Worm (Caenorhabditis elegans) whole organism, L1 larva: ENCODE data around the gene F11D5.1.

ENCODE experiments used
- C04F5.9 ChIP-seq: sonication (generic microtip); optimal IDR thresholded peaks from 2 replicates; lab custom pipeline; 2016; ENCODE audit warnings: missing genetic modification characterization, missing compliant biosample characterization
- F16B12.6 ChIP-seq: fragments of 150-350 bp; optimal IDR thresholded peaks from 2 replicates; lab custom pipeline; 2014; ENCODE audit warnings: missing biosample characterization, missing genetic modification characterization
- ama-1 ChIP-seq: fragments of 150-350 bp; optimal IDR thresholded peaks from 2 replicates; lab custom pipeline; 2014
- ceh-63 ChIP-seq: fragments of 200-800 bp; sonication (Bioruptor generic); optimal IDR thresholded peaks from 2 replicates; lab custom pipeline; 2018; ENCODE audit warnings: mild to moderate bottlenecking, missing genetic modification characterization, missing compliant biosample characterization
- ceh-88 ChIP-seq: fragments of 200-800 bp; sonication (Bioruptor generic); IDR thresholded peaks from 2 replicates; pipeline ENCODE4 v1.3.6; 2022; ENCODE audit warnings: missing genetic modification characterization, missing compliant biosample characterization
- ceh-90 ChIP-seq: sonication (generic microtip); optimal IDR thresholded peaks from 2 replicates; lab custom pipeline; 2016; ENCODE audit warnings: missing genetic modification characterization, missing compliant biosample characterization
- ces-1 ChIP-seq: fragments of 150-350 bp; optimal IDR thresholded peaks from 2 replicates; lab custom pipeline; 2014; ENCODE audit warnings: missing biosample characterization, missing genetic modification reagents, missing genetic modification characterization
- dpl-1 ChIP-seq, 3 experiments: fragments of 150-350 bp in 2 of 3; sonication (generic microtip) in 1 of 3; optimal IDR thresholded peaks; 2 replicates each; lab custom pipeline; 2014 to 2017; ENCODE audit warnings: missing biosample characterization in 3 of 3, missing genetic modification characterization in 3 of 3, missing genetic modification reagents in 3 of 3
- dsc-1 ChIP-seq: sonication (generic microtip); optimal IDR thresholded peaks from 2 replicates; lab custom pipeline; 2016; ENCODE audit warnings: mild to moderate bottlenecking, missing genetic modification characterization, missing compliant biosample characterization
- efl-1 ChIP-seq, 4 experiments: fragments of 150-350 bp; optimal IDR thresholded peaks in 3 of 4; peaks in 1 of 4; 1 replicate in 1 of 4; 2 replicates in 3 of 4; lab custom pipeline; 2014; ENCODE audit warnings: missing biosample characterization in 2 of 4, missing genetic modification characterization in 2 of 4, missing genetic modification reagents in 2 of 4
- efl-3 ChIP-seq: fragments of 200-800 bp; sonication (Bioruptor generic); optimal IDR thresholded peaks from 2 replicates; lab custom pipeline; 2018; ENCODE audit warnings: mild to moderate bottlenecking, missing genetic modification characterization, missing compliant biosample characterization
- egl-27 ChIP-seq, 2 experiments: fragments of 150-350 bp in 1 of 2; sonication (generic microtip); optimal IDR thresholded peaks; 3 replicates each; lab custom pipeline; 2017 to 2018; ENCODE audit warnings: missing biosample characterization in 2 of 2, missing genetic modification characterization in 2 of 2, missing genetic modification reagents in 2 of 2
- elt-3 ChIP-seq, 6 experiments: fragments of 150-350 bp in 1 of 6; sonication (generic microtip); optimal IDR thresholded peaks; 2 replicates each; lab custom pipeline; 2017 to 2018; ENCODE audit warnings: missing biosample characterization in 6 of 6, missing genetic modification characterization in 6 of 6, inconsistent platforms in 1 of 6
- ets-5 ChIP-seq: fragments of 200-800 bp; sonication (Bioruptor generic); IDR thresholded peaks from 2 replicates; pipeline ENCODE4 v1.3.6; 2022; ENCODE audit warnings: missing genetic modification characterization, missing compliant biosample characterization
- fkh-10 ChIP-seq: sonication (generic microtip); optimal IDR thresholded peaks from 2 replicates; lab custom pipeline; 2017; ENCODE audit warnings: missing biosample characterization, missing genetic modification reagents, missing genetic modification characterization
- fkh-4 ChIP-seq: sonication (generic microtip); optimal IDR thresholded peaks from 2 replicates; lab custom pipeline; 2016; ENCODE audit warnings: missing compliant biosample characterization, missing genetic modification characterization, borderline replicate concordance
- fkh-8 ChIP-seq: sonication (generic microtip); optimal IDR thresholded peaks from 2 replicates; lab custom pipeline; 2016; ENCODE audit warnings: mild to moderate bottlenecking, missing genetic modification characterization, missing compliant biosample characterization
- fos-1 ChIP-seq: fragments of 150-350 bp; optimal IDR thresholded peaks from 2 replicates; lab custom pipeline; 2014; ENCODE audit warnings: missing biosample characterization, missing genetic modification characterization
- grh-1 ChIP-seq: fragments of 200-800 bp; sonication (Bioruptor generic); IDR thresholded peaks from 2 replicates; pipeline ENCODE4 v1.3.6; 2022; ENCODE audit warnings: missing genetic modification reagents, missing genetic modification characterization, missing compliant biosample characterization
- hlh-4 ChIP-seq: sonication (generic microtip); optimal IDR thresholded peaks from 2 replicates; lab custom pipeline; 2016; ENCODE audit warnings: mild to moderate bottlenecking, missing genetic modification characterization, missing compliant biosample characterization
- jun-1 ChIP-seq: fragments of 150-350 bp; optimal IDR thresholded peaks from 2 replicates; lab custom pipeline; 2014; ENCODE audit warnings: missing biosample characterization, missing genetic modification reagents, missing genetic modification characterization
- lin-14 ChIP-seq: fragments of 200-800 bp; sonication (Bioruptor generic); optimal IDR thresholded peaks from 2 replicates; lab custom pipeline; 2018; ENCODE audit warnings: mild to moderate bottlenecking, missing genetic modification characterization, moderate library complexity, missing compliant biosample characterization
- lin-15B ChIP-seq: fragments of 150-350 bp; sonication (generic microtip); optimal IDR thresholded peaks from 3 replicates; lab custom pipeline; 2014; ENCODE audit warnings: missing biosample characterization, missing genetic modification characterization
- lin-35 ChIP-seq, 2 experiments: fragments of 150-350 bp; optimal IDR thresholded peaks; 2 replicates each; lab custom pipeline; 2014; ENCODE audit warnings: missing biosample characterization in 2 of 2, missing genetic modification characterization in 2 of 2, missing genetic modification reagents in 2 of 2
- mab-9 ChIP-seq: fragments of 200-800 bp; sonication (Bioruptor generic); IDR thresholded peaks from 2 replicates; pipeline ENCODE4 v1.3.6; 2022; ENCODE audit warnings: missing genetic modification reagents, missing genetic modification characterization, missing compliant biosample characterization
- mef-2 ChIP-seq: fragments of 150-350 bp; optimal IDR thresholded peaks from 2 replicates; lab custom pipeline; 2014; ENCODE audit warnings: missing biosample characterization, missing genetic modification characterization
- mep-1 ChIP-seq: fragments of 150-350 bp; optimal IDR thresholded peaks from 2 replicates; lab custom pipeline; 2014; ENCODE audit warnings: missing biosample characterization, missing genetic modification characterization
- nhr-20 ChIP-seq: sonication (generic microtip); optimal IDR thresholded peaks from 2 replicates; lab custom pipeline; 2016; ENCODE audit warnings: mild to moderate bottlenecking, missing genetic modification characterization, missing compliant biosample characterization
- nhr-47 ChIP-seq: sonication (generic microtip); optimal IDR thresholded peaks from 2 replicates; lab custom pipeline; 2016; ENCODE audit warnings: mild to moderate bottlenecking, missing genetic modification characterization, moderate library complexity, missing compliant biosample characterization
- nhr-76 ChIP-seq: sonication (generic microtip); optimal IDR thresholded peaks from 2 replicates; lab custom pipeline; 2017; ENCODE audit warnings: missing biosample characterization, missing genetic modification characterization
- nhr-84 ChIP-seq: sonication (generic microtip); optimal IDR thresholded peaks from 2 replicates; lab custom pipeline; 2017; ENCODE audit warnings: missing biosample characterization, missing genetic modification characterization
- nhr-90 ChIP-seq: sonication (generic microtip); optimal IDR thresholded peaks from 2 replicates; lab custom pipeline; 2016; ENCODE audit warnings: mild to moderate bottlenecking, missing genetic modification characterization, missing compliant biosample characterization; ENCODE audit not compliant: poor library complexity
- pag-3 ChIP-seq: sonication (generic microtip); optimal IDR thresholded peaks from 2 replicates; lab custom pipeline; 2017; ENCODE audit warnings: missing genetic modification characterization, mild to moderate bottlenecking, missing compliant biosample characterization, antibody characterized with exemption, borderline replicate concordance; ENCODE audit not compliant: insufficient read depth
- skn-1 ChIP-seq: fragments of 150-350 bp; optimal IDR thresholded peaks from 2 replicates; lab custom pipeline; 2014; ENCODE audit warnings: missing biosample characterization, missing genetic modification characterization
- snpc-4 ChIP-seq: fragments of 150-350 bp; optimal IDR thresholded peaks from 2 replicates; lab custom pipeline; 2014; ENCODE audit warnings: missing biosample characterization, missing genetic modification characterization
- sup-37 ChIP-seq: fragments of 200-800 bp; sonication (Bioruptor generic); optimal IDR thresholded peaks from 2 replicates; lab custom pipeline; 2018; ENCODE audit warnings: mild to moderate bottlenecking, missing genetic modification characterization, missing compliant biosample characterization
- tlp-1 ChIP-seq: fragments of 150-350 bp; optimal IDR thresholded peaks from 2 replicates; lab custom pipeline; 2014; ENCODE audit warnings: missing biosample characterization, missing genetic modification characterization
- unc-130 ChIP-seq: fragments of 150-350 bp; optimal IDR thresholded peaks from 2 replicates; lab custom pipeline; 2017; ENCODE audit warnings: missing biosample characterization, missing genetic modification characterization, inconsistent platforms
- unc-30 ChIP-seq: sonication (generic microtip); optimal IDR thresholded peaks from 2 replicates; lab custom pipeline; 2017; ENCODE audit warnings: missing biosample characterization, missing genetic modification characterization
- unc-62 ChIP-seq: fragments of 150-350 bp; optimal IDR thresholded peaks from 2 replicates; lab custom pipeline; 2014; ENCODE audit warnings: missing biosample characterization, missing genetic modification reagents, missing genetic modification characterization
- unc-98 ChIP-seq: fragments of 200-800 bp; sonication (Bioruptor generic); IDR thresholded peaks from 2 replicates; pipeline ENCODE4 v1.3.6; 2022; ENCODE audit warnings: missing genetic modification characterization, missing compliant biosample characterization
- vab-15 ChIP-seq: sonication (generic microtip); optimal IDR thresholded peaks from 2 replicates; lab custom pipeline; 2017; ENCODE audit warnings: missing genotype, mild to moderate bottlenecking, missing genetic modification characterization, missing compliant biosample characterization
- xbp-1 ChIP-seq: sonication (generic microtip); optimal IDR thresholded peaks from 2 replicates; lab custom pipeline; 2016; ENCODE audit warnings: missing genetic modification characterization, missing compliant biosample characterization
- zag-1 ChIP-seq: fragments of 150-350 bp; optimal IDR thresholded peaks from 2 replicates; lab custom pipeline; 2014; ENCODE audit warnings: missing biosample characterization, missing genetic modification characterization
- ztf-11 ChIP-seq, 2 experiments: sonication (generic microtip); optimal IDR thresholded peaks; 2 replicates each; lab custom pipeline; 2016 to 2017; ENCODE audit warnings: missing genetic modification characterization in 2 of 2, missing biosample characterization in 1 of 2, missing compliant biosample characterization in 1 of 2

F11D5.1 gene

DNA sequence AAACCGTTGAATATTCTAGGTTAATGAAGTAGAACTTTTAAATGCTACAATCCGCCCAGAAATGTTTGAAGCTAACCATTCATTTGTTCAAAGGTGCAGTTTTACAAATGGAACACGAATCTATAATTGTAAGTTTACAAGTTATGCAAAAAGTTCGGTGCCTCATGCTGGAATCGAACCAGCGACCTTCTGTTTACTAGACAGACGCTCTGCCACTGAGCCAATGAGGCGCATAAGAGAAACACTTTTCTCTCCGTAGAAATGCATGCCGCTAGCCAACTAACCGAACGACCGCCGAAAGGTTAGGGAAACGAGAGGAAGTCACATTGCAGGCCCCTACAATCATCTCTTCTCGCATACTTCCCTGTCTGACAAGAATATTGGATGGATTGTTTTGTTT is 38.3 kb downstream of the F11D5.1 start (continued):
- TF ChIP-seq dpl-1 (GFP tag; optimal IDR thresholded peaks at IDR 0.05; lab: Kevin White, UChicago), result peak in 2 of 3 experiments; percentile 10 to 21
- peak; percentile 76 for TF ChIP-seq nhr-20 (tag; lab: Kevin White, UChicago)
- peak; percentile 49 to 70 for TF ChIP-seq lin-35 (GFP tag; optimal IDR thresholded peaks at IDR 0.05; lab: Kevin White, UChicago)
- peak; percentile 11 for TF ChIP-seq unc-130 (tag; lab: Kevin White, UChicago)
- TF ChIP-seq unc-98, result 0 out of 2 replicates have a peak, but pooled peaks have one; percentile 23
- TF ChIP-seq ceh-88 (GFP tag; lab: Robert Waterston, UW), result peak; percentile 50; the same call in 1 of the 2 replicates
- TF ChIP-seq nhr-84, result no peak
- no peak for TF ChIP-seq ets-5 (GFP tag; lab: Robert Waterston, UW)
- TF ChIP-seq sup-37 (GFP tag; lab: Kevin White, UChicago), result no peak
- TF ChIP-seq jun-1 (tag; lab: Kevin White, UChicago), result peak; percentile 69
- no peak for TF ChIP-seq F16B12.6
- TF ChIP-seq ama-1 (lab: Kevin White, UChicago), result no peak
- no peak for TF ChIP-seq pag-3 (tag; lab: Kevin White, UChicago)
- no peak for TF ChIP-seq unc-62 (GFP tag; lab: Kevin White, UChicago)

DNA sequence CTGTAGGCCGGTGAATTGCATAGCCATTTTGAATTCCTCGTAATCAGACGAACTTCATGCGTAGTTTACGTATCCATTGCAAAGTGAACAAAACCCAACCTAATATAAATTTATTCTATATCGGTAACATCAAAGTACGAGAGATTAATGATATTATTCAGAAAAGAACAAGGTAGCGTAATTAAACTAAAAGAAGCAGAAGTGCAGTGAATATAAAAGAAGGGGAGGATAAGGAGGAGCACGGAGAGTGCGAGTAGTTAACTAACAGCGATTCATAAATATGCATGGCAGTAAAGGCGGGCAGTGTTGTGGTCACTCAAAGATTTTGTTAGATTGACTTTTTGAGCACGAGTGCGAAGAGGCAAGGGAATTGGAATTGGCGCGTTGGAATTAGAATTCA is 41.7 kb downstream of the F11D5.1 start, which contains the start of gene clc-3:
Gene clc-3 (minus strand): TSS at position 101 of the 400 bp plus-strand sequence.
- TF ChIP-seq lin-14 (GFP tag; lab: Kevin White, UChicago), result peak; percentile 2
- no peak for TF ChIP-seq unc-30 (tag; lab: Kevin White, UChicago)
- TF ChIP-seq, all 84 proteins: peak for 1

DNA sequence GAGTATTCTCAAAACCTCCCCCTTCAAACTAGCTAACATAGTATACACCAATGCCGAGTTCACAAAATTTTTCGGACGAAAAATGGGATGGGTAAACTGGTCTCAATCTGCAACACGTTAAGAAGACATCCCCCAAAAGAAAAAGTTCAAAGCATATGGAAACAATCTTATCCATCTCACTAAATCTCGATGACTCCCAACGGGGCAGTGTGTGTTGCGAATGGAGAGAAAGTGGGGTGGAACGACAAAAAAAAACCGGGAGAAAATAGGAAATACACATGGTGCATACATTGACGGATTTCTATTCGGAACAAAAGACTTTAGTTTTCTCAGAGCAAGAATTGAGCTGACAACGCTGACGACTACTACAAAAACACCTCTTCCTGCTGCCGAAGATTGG is 42.4 kb downstream of the F11D5.1 start:
- no peak for TF ChIP-seq unc-98
- no peak for TF ChIP-seq xbp-1 (tag; lab: Kevin White, UChicago)
- TF ChIP-seq fkh-4, result peak; percentile 50
- peak; percentile 88 for TF ChIP-seq dsc-1 (tag; lab: Kevin White, UChicago)
- TF ChIP-seq vab-15 (tag; lab: Kevin White, UChicago), result no peak
- no peak for TF ChIP-seq ceh-90 (tag; lab: Kevin White, UChicago)
- TF ChIP-seq nhr-47 (tag; lab: Kevin White, UChicago), result no peak
- TF ChIP-seq ceh-63 (GFP tag; lab: Kevin White, UChicago), result no peak
- no peak for TF ChIP-seq lin-35 (GFP tag; optimal IDR thresholded peaks at IDR 0.05; lab: Kevin White, UChicago)
- TF ChIP-seq mef-2 (tag; lab: Kevin White, UChicago), result no peak
- TF ChIP-seq ets-5 (GFP tag; lab: Robert Waterston, UW), result no peak
- TF ChIP-seq efl-1 (optimal IDR thresholded peaks at IDR 0.05; lab: Kevin White, UChicago), result no peak
- no peak for TF ChIP-seq efl-1 (GFP tag; optimal IDR thresholded peaks at IDR 0.05 in 1 of 2; lab: Kevin White, UChicago)
- TF ChIP-seq ces-1 (GFP tag; lab: Kevin White, UChicago), result no peak
- no peak for TF ChIP-seq nhr-76 (tag; lab: Kevin White, UChicago)
- TF ChIP-seq, all 84 proteins: peak for 2

DNA sequence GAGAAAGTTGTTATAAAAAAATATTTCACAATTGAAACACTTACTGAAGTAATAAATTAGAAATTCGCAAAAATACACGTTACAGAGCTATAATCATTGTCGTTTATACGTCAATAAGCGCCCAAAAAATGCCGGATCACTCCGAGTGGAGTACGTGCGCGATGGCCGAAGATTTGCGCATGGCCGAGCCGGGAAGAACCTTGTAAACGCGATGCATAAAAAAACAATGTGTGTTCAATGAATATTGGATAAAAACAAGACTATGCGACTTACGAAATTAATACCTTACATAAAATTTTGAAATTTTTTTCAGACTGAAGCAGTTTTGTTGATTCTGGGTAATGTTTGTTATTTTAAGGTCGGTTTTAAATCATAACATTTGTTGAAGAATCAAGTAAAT is 46.2 kb downstream of the F11D5.1 start, which contains the start of gene sorf-1:
Gene sorf-1 (minus strand): TSS at position 135 of the 400 bp plus-strand sequence.
- TF ChIP-seq fkh-10 (GFP tag; lab: Kevin White, UChicago), result no peak
- TF ChIP-seq tlp-1 (tag; lab: Kevin White, UChicago), result no peak
- TF ChIP-seq efl-1 (optimal IDR thresholded peaks at IDR 0.05; lab: Kevin White, UChicago), result peak; percentile 6 to 11
- TF ChIP-seq efl-1 (GFP tag; optimal IDR thresholded peaks at IDR 0.05 in 1 of 2; lab: Kevin White, UChicago), result peak in 1 of 2 experiments; percentile 74
- no peak for TF ChIP-seq egl-27 (tag; optimal IDR thresholded peaks at IDR 0.05; lab: Kevin White, UChicago)
- no peak for TF ChIP-seq skn-1 (tag; lab: Kevin White, UChicago)
- no peak for TF ChIP-seq snpc-4
- no peak for TF ChIP-seq pag-3 (tag; lab: Kevin White, UChicago)
- TF ChIP-seq fos-1, result no peak
- TF ChIP-seq ztf-11 (tag; optimal IDR thresholded peaks at IDR 0.05; lab: Kevin White, UChicago), result peak in 1 of 2 experiments; percentile 56
- TF ChIP-seq grh-1 (GFP tag; lab: Robert Waterston, UW), result no peak
- peak; percentile 46 for TF ChIP-seq nhr-90 (tag; lab: Kevin White, UChicago)
- no peak for TF ChIP-seq ceh-88 (GFP tag; lab: Robert Waterston, UW)
- no peak for TF ChIP-seq unc-130 (tag; lab: Kevin White, UChicago)
- peak; percentile 18 for TF ChIP-seq C04F5.9 (tag; lab: Kevin White, UChicago)
- TF ChIP-seq lin-15B (tag; lab: Kevin White, UChicago), result no peak
- no peak for TF ChIP-seq elt-3 (tag; optimal IDR thresholded peaks at IDR 0.05; lab: Kevin White, UChicago)
- peak; percentile 42 for TF ChIP-seq fkh-8
- TF ChIP-seq efl-3 (GFP tag; lab: Kevin White, UChicago), result no peak
- no peak for TF ChIP-seq ceh-63 (GFP tag; lab: Kevin White, UChicago)
- no peak for TF ChIP-seq mep-1 (tag; lab: Kevin White, UChicago)
- TF ChIP-seq hlh-4, result no peak
- TF ChIP-seq nhr-47 (tag; lab: Kevin White, UChicago), result peak; percentile 58
- TF ChIP-seq zag-1 (tag; lab: Kevin White, UChicago), result no peak
- TF ChIP-seq unc-30 (tag; lab: Kevin White, UChicago), result no peak
- TF ChIP-seq fkh-4, result peak; percentile 52
- no peak for TF ChIP-seq mab-9 (GFP tag; lab: Robert Waterston, UW)
